Fruit fly (Drosophila melanogaster): Measurements from ENCODE around the gene GCC88.
A peak's percentile ranks its signal among the peaks of the same experiment; 100 is the strongest.

The GCC88 gene

DNA sequence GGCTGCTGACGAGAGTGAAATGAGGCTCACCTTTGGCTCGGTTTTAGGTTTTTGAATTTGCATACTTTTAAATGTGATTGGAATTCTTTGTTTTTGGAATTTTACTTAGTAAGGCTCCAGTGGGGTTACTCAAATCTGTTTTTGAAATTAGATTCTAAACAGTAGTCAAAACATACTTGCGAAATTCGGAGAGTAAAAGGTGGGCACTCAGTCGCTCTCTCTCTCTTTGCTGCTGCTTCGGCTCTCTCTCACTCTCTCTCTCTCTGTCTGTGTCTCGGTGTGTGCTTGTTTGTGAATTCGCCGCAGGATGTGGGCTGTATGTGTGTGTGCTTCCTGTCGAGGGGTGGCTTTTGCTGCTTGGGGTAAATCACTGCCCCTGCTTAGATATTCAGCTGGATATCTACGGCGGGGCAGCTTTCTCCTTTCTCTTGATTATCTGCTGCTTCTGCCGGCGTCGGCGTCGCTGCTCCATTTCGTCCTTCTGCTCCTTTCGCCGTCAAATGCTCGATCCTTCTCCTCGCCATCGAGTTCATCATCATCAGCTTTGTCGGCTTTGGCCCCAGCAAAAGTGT is 24.1 kb upstream of the GCC88 start:
- peak; percentile 90 for TF ChIP-seq pad (GFP tag; optimal IDR thresholded peaks at IDR 0.05)
- TF ChIP-seq CG7045 (GFP tag; optimal IDR thresholded peaks at IDR 0.05), result no peak
- no peak for TF ChIP-seq CG5204 (GFP tag; optimal IDR thresholded peaks at IDR 0.05)
- TF ChIP-seq CG11617 (GFP tag; optimal IDR thresholded peaks at IDR 0.05), result no peak
- TF ChIP-seq kay (GFP tag; ENCODE audit: borderline replicate concordance), result no peak
- TF ChIP-seq toe (GFP tag; optimal IDR thresholded peaks at IDR 0.05), result no peak

DNA sequence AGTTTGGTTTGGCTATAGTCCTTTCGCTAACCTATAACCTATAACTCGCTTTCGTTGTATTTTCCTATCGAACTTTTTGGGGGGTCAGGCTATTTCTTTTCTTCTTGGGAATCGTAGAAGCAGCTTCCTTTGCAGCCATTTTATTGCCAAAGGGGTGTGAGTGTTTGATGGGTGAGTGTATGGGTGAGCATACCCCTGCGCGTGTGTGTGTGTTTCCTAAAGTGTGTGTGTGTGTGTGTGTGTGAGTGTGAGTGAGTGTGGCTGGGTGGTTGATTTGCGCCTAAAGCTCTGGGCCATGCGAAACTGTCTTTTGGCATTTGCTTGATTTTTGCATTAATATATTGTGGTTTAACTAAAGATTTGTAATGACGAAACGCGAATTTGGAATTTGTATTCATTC is 23.4 kb upstream of the GCC88 start:
- TF ChIP-seq Clk (GFP tag; optimal IDR thresholded peaks at IDR 0.05) (no peak), Crg-1 (GFP tag; optimal IDR thresholded peaks at IDR 0.05) (no peak), pad (GFP tag; optimal IDR thresholded peaks at IDR 0.05) (no peak), kay (GFP tag; ENCODE audit: borderline replicate concordance) (no peak), cic (GFP tag; optimal IDR thresholded peaks at IDR 0.05) (no peak), CG11617 (GFP tag; optimal IDR thresholded peaks at IDR 0.05) (no peak), CG5204 (GFP tag; optimal IDR thresholded peaks at IDR 0.05) (no peak), bab1 (GFP tag; optimal IDR thresholded peaks at IDR 0.05) (no peak), cnc (optimal IDR thresholded peaks at IDR 0.05) (no peak), CG7045 (GFP tag; optimal IDR thresholded peaks at IDR 0.05) (no peak), ovo (GFP tag; optimal IDR thresholded peaks at IDR 0.05) (no peak), Mnt (GFP tag; optimal IDR thresholded peaks at IDR 0.05) (no peak)

DNA sequence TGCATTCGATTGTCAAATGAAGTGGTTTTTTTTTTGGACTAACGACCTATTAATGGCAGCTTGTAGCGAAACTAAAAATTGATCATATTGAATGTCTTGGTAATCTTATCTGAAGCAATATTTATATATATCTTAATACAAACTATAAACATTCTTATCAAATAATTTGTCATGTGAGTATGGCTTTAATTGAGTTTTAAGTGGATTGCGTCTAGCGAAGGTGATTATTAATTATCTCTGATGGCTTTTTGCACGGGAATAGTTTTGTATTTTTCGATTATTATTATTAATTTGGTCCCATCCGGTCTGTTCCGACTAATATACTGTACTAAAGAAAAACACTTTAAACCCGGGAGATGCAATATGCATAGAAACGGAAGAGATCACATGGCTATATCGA is 16.5 kb upstream of the GCC88 start:
- no peak for TF ChIP-seq Hr96 (GFP tag; optimal IDR thresholded peaks at IDR 0.05)

DNA sequence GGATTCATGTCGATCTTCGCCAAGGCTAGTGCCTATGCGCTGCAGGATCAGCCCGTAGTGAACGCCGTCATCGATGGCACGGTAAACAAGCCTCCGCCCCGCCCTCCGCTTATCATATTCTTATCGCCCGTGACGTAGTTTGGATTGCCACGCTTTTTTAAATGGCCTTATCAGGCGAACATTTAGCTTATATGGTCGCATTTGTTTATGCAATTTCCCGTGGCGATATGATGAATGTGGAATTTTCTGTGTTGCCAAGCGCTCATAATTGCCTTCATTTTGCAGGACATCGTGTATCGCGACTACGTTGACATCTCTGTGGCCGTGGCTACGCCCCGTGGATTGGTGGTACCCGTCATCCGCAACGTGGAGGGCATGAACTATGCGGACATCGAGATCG is 15.4 kb upstream of the GCC88 start:
- TF ChIP-seq toe (GFP tag; optimal IDR thresholded peaks at IDR 0.05), result no peak
- no peak for TF ChIP-seq cnc (optimal IDR thresholded peaks at IDR 0.05)
- TF ChIP-seq CG11617 (GFP tag; optimal IDR thresholded peaks at IDR 0.05), result no peak
- no peak for TF ChIP-seq CG33017 (tag; optimal IDR thresholded peaks at IDR 0.05)
- TF ChIP-seq CG7045 (GFP tag; optimal IDR thresholded peaks at IDR 0.05), result no peak
- no peak for TF ChIP-seq Crg-1 (GFP tag; optimal IDR thresholded peaks at IDR 0.05)
- TF ChIP-seq bab1 (GFP tag; optimal IDR thresholded peaks at IDR 0.05), result no peak
- TF ChIP-seq CG14711 (tag; optimal IDR thresholded peaks at IDR 0.05), result no peak
- TF ChIP-seq tj (GFP tag; optimal IDR thresholded peaks at IDR 0.05), result no peak
- TF ChIP-seq CG5204 (GFP tag; optimal IDR thresholded peaks at IDR 0.05), result no peak
- no peak for TF ChIP-seq CG7101 (tag; optimal IDR thresholded peaks at IDR 0.05)
- TF ChIP-seq CG12768 (GFP tag; optimal IDR thresholded peaks at IDR 0.05), result no peak
- TF ChIP-seq Hr96 (GFP tag; optimal IDR thresholded peaks at IDR 0.05), result no peak
- no peak for TF ChIP-seq ovo (GFP tag; optimal IDR thresholded peaks at IDR 0.05)
- no peak for TF ChIP-seq pad (GFP tag; optimal IDR thresholded peaks at IDR 0.05)
- no peak for TF ChIP-seq CG1620 (GFP tag; optimal IDR thresholded peaks at IDR 0.05)
- no peak for TF ChIP-seq Mnt (GFP tag; optimal IDR thresholded peaks at IDR 0.05)
- TF ChIP-seq cic (GFP tag; optimal IDR thresholded peaks at IDR 0.05), result no peak

DNA sequence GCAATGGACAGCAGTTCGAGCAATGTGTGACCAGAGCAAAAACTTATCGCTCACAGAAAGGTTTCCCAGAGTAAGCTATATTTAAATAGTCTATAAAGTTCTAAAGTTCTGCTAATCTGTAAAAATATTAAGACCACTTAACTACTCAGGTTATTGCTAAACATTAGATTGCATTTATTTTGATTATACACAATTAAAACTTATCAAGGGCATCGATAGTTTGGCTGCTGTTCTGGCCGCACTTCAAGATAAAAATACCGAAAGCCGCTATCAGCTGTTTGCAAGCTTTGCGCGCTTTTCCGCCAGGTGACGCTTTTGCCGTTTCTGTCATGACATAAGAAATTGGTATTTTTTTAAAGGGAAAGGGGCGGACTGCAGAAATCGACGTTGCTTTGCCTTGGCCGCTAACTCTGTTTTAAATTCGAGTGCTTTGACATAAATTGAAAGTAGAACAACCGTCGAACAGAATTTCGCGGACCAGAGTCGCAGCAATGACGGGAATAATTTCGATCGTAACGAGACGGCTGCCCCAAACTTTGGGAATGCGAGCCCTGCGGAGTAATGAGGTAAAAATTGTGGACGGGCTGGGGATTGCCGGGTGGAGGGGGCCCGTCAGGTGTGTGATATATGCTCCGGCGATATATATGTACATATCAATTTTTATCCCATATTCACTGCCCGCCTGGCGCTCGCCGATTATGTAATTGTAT is 13.7 kb upstream of the GCC88 start, which contains the start of the genes CG17734 and CG5214:
Gene CG17734, minus strand, starts transcription at position 49 of the 710 bp plus-strand sequence.
Gene CG5214, plus strand, starts transcription at position 352 of the 710 bp plus-strand sequence.
- TF ChIP-seq CG11617 (GFP tag; optimal IDR thresholded peaks at IDR 0.05) (peak; percentile 30), CG1620 (GFP tag; optimal IDR thresholded peaks at IDR 0.05) (peak; percentile 19), tj (GFP tag; optimal IDR thresholded peaks at IDR 0.05) (peak; percentile 100), CG7101 (tag; optimal IDR thresholded peaks at IDR 0.05) (peak; percentile 9), CG33017 (tag; optimal IDR thresholded peaks at IDR 0.05) (no peak), toe (GFP tag; optimal IDR thresholded peaks at IDR 0.05) (peak; percentile 52), CG14711 (tag; optimal IDR thresholded peaks at IDR 0.05) (no peak), bab1 (GFP tag; optimal IDR thresholded peaks at IDR 0.05) (peak; percentile 51), kay (GFP tag; ENCODE audit: borderline replicate concordance) (no peak), pad (GFP tag; optimal IDR thresholded peaks at IDR 0.05) (no peak), Mnt (GFP tag; optimal IDR thresholded peaks at IDR 0.05) (peak; percentile 49), Hr96 (GFP tag; optimal IDR thresholded peaks at IDR 0.05) (peak; percentile 44), CG12768 (GFP tag; optimal IDR thresholded peaks at IDR 0.05) (no peak), cic (GFP tag; optimal IDR thresholded peaks at IDR 0.05) (peak; percentile 32), Clk (GFP tag; optimal IDR thresholded peaks at IDR 0.05) (no peak)

DNA sequence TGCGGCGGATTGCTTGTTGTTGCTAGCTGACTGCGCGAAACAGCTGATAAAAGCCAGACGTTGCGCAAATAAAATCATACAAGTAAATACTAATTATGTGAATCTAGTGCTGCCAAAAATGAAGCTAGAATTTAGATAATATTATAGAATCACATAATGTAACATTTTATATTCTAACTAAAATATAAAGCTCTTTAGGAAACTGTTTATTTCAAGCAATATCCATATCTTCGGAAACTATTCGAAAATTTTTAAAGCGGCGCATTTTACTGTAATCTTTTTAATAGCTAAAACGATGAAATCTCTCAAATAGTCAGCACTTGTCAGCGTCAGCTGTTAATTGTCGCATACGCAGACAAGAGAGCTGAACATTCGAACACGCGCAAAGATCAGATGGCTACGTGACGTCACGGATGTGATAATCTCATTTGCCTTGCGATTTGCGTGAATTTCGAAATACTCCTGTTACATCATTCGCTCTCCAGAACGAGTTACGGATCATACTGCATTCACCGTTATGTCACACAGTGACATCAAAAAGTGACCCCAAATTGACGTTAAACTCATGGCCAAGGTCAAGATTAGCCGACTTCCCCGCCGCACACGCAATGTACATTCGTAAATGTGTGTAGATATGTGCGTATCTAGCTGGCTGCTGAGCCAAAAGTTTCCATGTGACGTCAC is 12.8 kb upstream of the GCC88 start:
- TF ChIP-seq bab1 (GFP tag; optimal IDR thresholded peaks at IDR 0.05) (peak; percentile 24), CG12768 (GFP tag; optimal IDR thresholded peaks at IDR 0.05) (no peak), Clk (GFP tag; optimal IDR thresholded peaks at IDR 0.05) (no peak), Mnt (GFP tag; optimal IDR thresholded peaks at IDR 0.05) (peak; percentile 5), CG1620 (GFP tag; optimal IDR thresholded peaks at IDR 0.05) (no peak), cic (GFP tag; optimal IDR thresholded peaks at IDR 0.05) (peak; percentile 20), kay (GFP tag; ENCODE audit: borderline replicate concordance) (no peak), Hr96 (GFP tag; optimal IDR thresholded peaks at IDR 0.05) (no peak), CG5204 (GFP tag; optimal IDR thresholded peaks at IDR 0.05) (no peak), pad (GFP tag; optimal IDR thresholded peaks at IDR 0.05) (peak; percentile 67), CG7101 (tag; optimal IDR thresholded peaks at IDR 0.05) (peak; percentile 36), CG11617 (GFP tag; optimal IDR thresholded peaks at IDR 0.05) (no peak), toe (GFP tag; optimal IDR thresholded peaks at IDR 0.05) (no peak), tj (GFP tag; optimal IDR thresholded peaks at IDR 0.05) (no peak), cnc (optimal IDR thresholded peaks at IDR 0.05) (no peak), CG33017 (tag; optimal IDR thresholded peaks at IDR 0.05) (no peak), ovo (GFP tag; optimal IDR thresholded peaks at IDR 0.05) (peak; percentile 26), Crg-1 (GFP tag; optimal IDR thresholded peaks at IDR 0.05) (no peak), CG7045 (GFP tag; optimal IDR thresholded peaks at IDR 0.05) (no peak), CG14711 (tag; optimal IDR thresholded peaks at IDR 0.05) (peak; percentile 37)

All from whole organism, adult.